Fruit fly (Drosophila melanogaster) whole organism, embryonic: ENCODE measurements around the gene CG1824.

Experiments
- Blimp-1 ChIP-seq: fragments of 200-800 bp; sonication (Bioruptor generic); optimal IDR thresholded peaks from 3 replicates; lab custom pipeline; 2018; ENCODE audit warnings: missing biosample characterization, missing genetic modification characterization, mild to moderate bottlenecking, moderate library complexity, missing genetic modification reagents
- BtbVII ChIP-seq: fragments of 200-800 bp; sonication (Bioruptor generic); optimal IDR thresholded peaks from 3 replicates; lab custom pipeline; 2017; ENCODE audit warnings: missing biosample characterization, mild to moderate bottlenecking, missing genetic modification characterization
- CG12391 ChIP-seq: fragments of 200-800 bp; sonication (Bioruptor generic); optimal IDR thresholded peaks from 3 replicates; lab custom pipeline; 2018; ENCODE audit warnings: missing biosample characterization, mild to moderate bottlenecking, missing genetic modification characterization, moderate library complexity
- CG12659 ChIP-seq: fragments of 200-800 bp; sonication (Bioruptor generic); optimal IDR thresholded peaks from 3 replicates; lab custom pipeline; 2017; ENCODE audit warnings: mild to moderate bottlenecking, missing biosample characterization, missing genetic modification reagents, missing genetic modification characterization
- CG13894 ChIP-seq: fragments of 200-800 bp; sonication (Bioruptor generic); optimal IDR thresholded peaks from 3 replicates; lab custom pipeline; 2018; ENCODE audit warnings: missing biosample characterization, mild to moderate bottlenecking, missing genetic modification characterization, moderate library complexity
- CG16815 ChIP-seq: fragments of 200-800 bp; sonication (Bioruptor generic); optimal IDR thresholded peaks from 3 replicates; lab custom pipeline; 2017; ENCODE audit warnings: missing biosample characterization, mild to moderate bottlenecking, missing genetic modification characterization
- CG17568 ChIP-seq: fragments of 200-800 bp; sonication (Bioruptor generic); optimal IDR thresholded peaks from 2 replicates; lab custom pipeline; 2018; ENCODE audit warnings: missing biosample characterization, mild to moderate bottlenecking, missing genetic modification characterization, moderate library complexity
- CG17912 ChIP-seq: fragments of 200-800 bp; sonication (Bioruptor generic); optimal IDR thresholded peaks from 2 replicates; lab custom pipeline; 2018; ENCODE audit warnings: missing biosample characterization, mild to moderate bottlenecking, missing genetic modification characterization
- CG2199 ChIP-seq: fragments of 200-800 bp; sonication (Bioruptor generic); IDR thresholded peaks from 3 replicates; pipeline ENCODE4 v1.3.6; 2022; ENCODE audit warnings: missing biosample characterization, missing genetic modification characterization
- CG2712 ChIP-seq: fragments of 200-800 bp; optimal IDR thresholded peaks from 3 replicates; lab custom pipeline; 2019; ENCODE audit warnings: missing biosample characterization, mild to moderate bottlenecking, missing genetic modification characterization, moderate library complexity
- CG34422 ChIP-seq: fragments of 200-800 bp; sonication (Bioruptor generic); IDR thresholded peaks from 3 replicates; pipeline ENCODE4 v1.3.6; 2022; ENCODE audit warnings: missing biosample characterization, missing genetic modification characterization
- CG42726 ChIP-seq: fragments of 200-800 bp; sonication (Bioruptor generic); IDR thresholded peaks from 2 replicates; pipeline ENCODE4 v1.3.6; 2022; ENCODE audit warnings: missing biosample characterization, missing genetic modification characterization; ENCODE audit not compliant: partially characterized antibody
- CG4617 ChIP-seq: fragments of 200-800 bp; sonication (Bioruptor generic); optimal IDR thresholded peaks from 3 replicates; lab custom pipeline; 2016; ENCODE audit warnings: missing biosample characterization, missing genetic modification characterization, borderline replicate concordance
- CG6765 ChIP-seq: fragments of 200-800 bp; sonication (Bioruptor generic); optimal IDR thresholded peaks from 3 replicates; lab custom pipeline; 2017; ENCODE audit warnings: missing biosample characterization, mild to moderate bottlenecking, missing genetic modification characterization
- CG9215 ChIP-seq: fragments of 200-800 bp; sonication (Bioruptor generic); IDR thresholded peaks from 2 replicates; pipeline ENCODE4 v1.3.6; 2022; ENCODE audit warnings: missing biosample characterization, missing genetic modification characterization
- D ChIP-seq, 2 experiments: fragments of 200-800 bp in 1 of 2; fragments of >200 bp in 1 of 2; sonication (Bioruptor generic) in 1 of 2; optimal IDR thresholded peaks; 2 replicates in 1 of 2; 3 replicates in 1 of 2; lab custom pipeline; 2017; ENCODE audit warnings: mild to moderate bottlenecking in 1 of 2, missing biosample characterization in 1 of 2, missing genetic modification characterization in 1 of 2, missing genetic modification reagents in 1 of 2
- Dbx ChIP-seq: fragments of 200-800 bp; sonication (Bioruptor generic); IDR thresholded peaks from 3 replicates; pipeline ENCODE4 v1.3.6; 2022; ENCODE audit warnings: missing biosample characterization, missing genetic modification characterization
- Fer3 ChIP-seq: fragments of 200-800 bp; sonication (Bioruptor generic); optimal IDR thresholded peaks from 2 replicates; lab custom pipeline; 2018; ENCODE audit warnings: missing biosample characterization, mild to moderate bottlenecking, missing genetic modification characterization, moderate library complexity
- Hmr ChIP-seq: fragments of 200-800 bp; sonication (Bioruptor generic); optimal IDR thresholded peaks from 3 replicates; lab custom pipeline; 2017; ENCODE audit warnings: mild to moderate bottlenecking, missing biosample characterization, missing genetic modification reagents, missing genetic modification characterization
- Hr39 ChIP-seq: fragments of >200 bp; optimal IDR thresholded peaks from 2 replicates; lab custom pipeline; 2017
- Lim3 ChIP-seq: fragments of 200-800 bp; sonication (Bioruptor generic); IDR thresholded peaks from 2 replicates; pipeline ENCODE4 v1.3.6; 2022; ENCODE audit warnings: missing biosample characterization, missing genetic modification characterization
- Med ChIP-seq: fragments of 200-800 bp; sonication (Bioruptor generic); peaks from one replicate; lab custom pipeline; 2016; ENCODE audit warnings: missing biosample characterization, missing genetic modification characterization, mild to moderate bottlenecking, inconsistent platforms, moderate library complexity
- Meics ChIP-seq: fragments of 200-800 bp; sonication (Bioruptor generic); optimal IDR thresholded peaks from 2 replicates; lab custom pipeline; 2017; ENCODE audit warnings: missing biosample characterization, mild to moderate bottlenecking, missing genetic modification characterization
- Nf-YC ChIP-seq: fragments of 200-800 bp; optimal IDR thresholded peaks from 3 replicates; lab custom pipeline; 2019; ENCODE audit warnings: missing biosample characterization, mild to moderate bottlenecking, missing genetic modification characterization, moderate library complexity
- Oaz ChIP-seq: fragments of 200-800 bp; sonication (Bioruptor generic); IDR thresholded peaks from 2 replicates; pipeline ENCODE4 v1.3.6; 2022; ENCODE audit warnings: missing biosample characterization, missing genetic modification characterization
- Oli ChIP-seq: fragments of 200-800 bp; sonication (Bioruptor generic); optimal IDR thresholded peaks from 2 replicates; lab custom pipeline; 2018; ENCODE audit warnings: missing biosample characterization, mild to moderate bottlenecking, missing genetic modification characterization, moderate library complexity
- Side ChIP-seq: fragments of 200-800 bp; sonication (Bioruptor generic); optimal IDR thresholded peaks from 2 replicates; lab custom pipeline; 2016; ENCODE audit warnings: missing biosample characterization, missing genetic modification characterization
- Taf1 ChIP-seq: fragments of 200-800 bp; sonication (Bioruptor generic); IDR thresholded peaks from 2 replicates; pipeline ENCODE4 v1.3.6; 2022; ENCODE audit warnings: missing biosample characterization, missing genetic modification characterization
- YL-1 ChIP-seq: fragments of 200-800 bp; sonication (Bioruptor generic); optimal IDR thresholded peaks from 3 replicates; lab custom pipeline; 2017; ENCODE audit warnings: missing biosample characterization, mild to moderate bottlenecking, missing genetic modification characterization
- ab ChIP-seq: fragments of 200-800 bp; sonication (Bioruptor generic); optimal IDR thresholded peaks from 2 replicates; lab custom pipeline; 2016; ENCODE audit warnings: missing biosample characterization, missing genetic modification characterization
- ac ChIP-seq: fragments of 200-800 bp; sonication (Bioruptor generic); optimal IDR thresholded peaks from 3 replicates; lab custom pipeline; 2017; ENCODE audit warnings: missing biosample characterization, mild to moderate bottlenecking, missing genetic modification characterization
- chm ChIP-seq: fragments of 200-800 bp; sonication (Bioruptor generic); IDR thresholded peaks from 2 replicates; pipeline ENCODE4 v1.3.6; 2022; ENCODE audit warnings: missing biosample characterization, missing genetic modification characterization
- corto ChIP-seq: fragments of 200-800 bp; sonication (Bioruptor generic); optimal IDR thresholded peaks from 2 replicates; lab custom pipeline; 2016; ENCODE audit warnings: missing biosample characterization, mild to moderate bottlenecking, missing genetic modification characterization, moderate library complexity
- en ChIP-seq: fragments of 200-800 bp; sonication (Bioruptor generic); optimal IDR thresholded peaks from 2 replicates; lab custom pipeline; 2016; ENCODE audit warnings: missing biosample characterization, missing genetic modification characterization
- gcm ChIP-seq: fragments of 200-800 bp; sonication (Bioruptor generic); optimal IDR thresholded peaks from 2 replicates; lab custom pipeline; 2019; ENCODE audit warnings: missing biosample characterization, mild to moderate bottlenecking, missing genetic modification characterization, moderate library complexity
- gfzf ChIP-seq: fragments of 200-800 bp; sonication (Bioruptor generic); optimal IDR thresholded peaks from 2 replicates; lab custom pipeline; 2016; ENCODE audit warnings: missing biosample characterization, mild to moderate bottlenecking, missing genetic modification characterization, moderate library complexity
- grn ChIP-seq: fragments of 200-800 bp; sonication (Bioruptor generic); optimal IDR thresholded peaks from 3 replicates; lab custom pipeline; 2017; ENCODE audit warnings: missing biosample characterization, missing genetic modification characterization
- gt ChIP-seq: fragments of 200-800 bp; sonication (Bioruptor generic); IDR thresholded peaks from 2 replicates; pipeline ENCODE4 v1.3.6; 2022; ENCODE audit warnings: missing biosample characterization, missing genetic modification characterization
- hb ChIP-seq: fragments of 200-800 bp; sonication (Bioruptor generic); IDR thresholded peaks from 3 replicates; pipeline ENCODE4 v1.3.6; 2022; ENCODE audit warnings: missing biosample characterization, missing genetic modification characterization; ENCODE audit not compliant: partially characterized antibody
- ken ChIP-seq: fragments of 200-800 bp; sonication (Bioruptor generic); IDR thresholded peaks from 3 replicates; pipeline ENCODE4 v1.3.6; 2022; ENCODE audit warnings: missing biosample characterization, missing genetic modification characterization
- lmd ChIP-seq: fragments of 200-800 bp; sonication (Bioruptor generic); IDR thresholded peaks from 2 replicates; pipeline ENCODE4 v1.3.6; 2022; ENCODE audit warnings: missing biosample characterization, missing genetic modification characterization
- nerfin-1 ChIP-seq: fragments of 200-800 bp; sonication (Bioruptor generic); optimal IDR thresholded peaks from 3 replicates; lab custom pipeline; 2019; ENCODE audit warnings: missing biosample characterization, mild to moderate bottlenecking, missing genetic modification characterization, moderate library complexity
- odd ChIP-seq: fragments of 200-800 bp; sonication (Bioruptor generic); optimal IDR thresholded peaks from 2 replicates; lab custom pipeline; 2017; ENCODE audit warnings: missing biosample characterization, mild to moderate bottlenecking, missing genetic modification characterization
- pb ChIP-seq: fragments of 200-800 bp; sonication (Bioruptor generic); optimal IDR thresholded peaks from 3 replicates; lab custom pipeline; 2016; ENCODE audit warnings: missing biosample characterization, missing genetic modification characterization
- phol ChIP-seq: fragments of 200-800 bp; sonication (Bioruptor generic); optimal IDR thresholded peaks from 3 replicates; lab custom pipeline; 2018; ENCODE audit warnings: missing biosample characterization, mild to moderate bottlenecking, missing genetic modification characterization, moderate library complexity
- shn ChIP-seq: fragments of 200-800 bp; sonication (Bioruptor generic); optimal IDR thresholded peaks from 3 replicates; lab custom pipeline; 2016; ENCODE audit warnings: missing biosample characterization, missing genetic modification characterization
- sima ChIP-seq: fragments of 200-800 bp; sonication (Bioruptor generic); optimal IDR thresholded peaks from 2 replicates; lab custom pipeline; 2016; ENCODE audit warnings: missing biosample characterization, missing genetic modification characterization
- sr ChIP-seq: fragments of 200-800 bp; sonication (Bioruptor generic); IDR thresholded peaks from 3 replicates; pipeline ENCODE4 v1.3.6; 2022; ENCODE audit warnings: missing biosample characterization, missing genetic modification characterization
- tap ChIP-seq: fragments of 200-800 bp; optimal IDR thresholded peaks from 3 replicates; lab custom pipeline; 2019; ENCODE audit warnings: missing biosample characterization, mild to moderate bottlenecking, missing genetic modification characterization, moderate library complexity

The CG1824 gene

DNA sequence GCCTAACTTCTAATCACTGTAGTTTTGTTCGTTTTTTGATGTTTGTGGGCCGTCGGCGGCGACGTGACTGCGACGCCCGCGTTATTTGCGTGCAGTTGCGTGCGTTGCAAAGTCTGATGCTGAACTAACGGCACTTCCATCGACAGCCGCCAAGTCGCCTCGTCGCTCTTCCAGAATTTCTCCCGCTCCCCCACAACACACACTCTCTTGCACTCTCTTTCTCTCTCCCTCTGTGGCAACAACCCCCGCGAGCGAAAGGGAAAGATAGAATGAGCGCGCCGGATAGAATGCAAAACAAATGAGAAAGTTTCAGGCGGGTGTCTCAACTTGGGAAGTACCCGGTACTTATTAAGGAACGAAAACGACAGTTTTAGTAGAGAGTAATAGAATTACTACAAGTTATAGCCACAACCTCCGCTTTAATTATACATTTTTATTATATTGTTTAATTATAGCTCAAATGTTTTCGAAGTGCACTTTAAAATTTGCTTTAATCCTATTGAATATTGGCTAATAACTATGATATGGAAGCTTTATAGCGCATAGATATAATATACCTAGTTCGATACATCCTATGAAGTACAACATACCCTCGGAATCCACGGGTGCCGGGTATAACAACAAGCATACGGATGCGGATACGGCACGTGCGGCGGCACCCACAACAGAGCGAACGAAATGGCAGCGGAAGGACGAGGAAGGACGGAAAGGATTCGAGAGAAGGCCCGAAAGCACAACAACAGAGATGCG, 48.4 kb downstream of the CG1824 start (continued):
- peak; percentile 36 for TF ChIP-seq CG2712 (tag; lab: Kevin White, UChicago)
- TF ChIP-seq Oli (tag; lab: Kevin White, UChicago): peak; percentile 23
- peak; percentile 16 for TF ChIP-seq tap
- no peak for TF ChIP-seq Side
- TF ChIP-seq hb (GFP tag; lab: Robert Waterston, UW): no peak
- TF ChIP-seq odd (GFP tag; lab: Kevin White, UChicago): no peak
- TF ChIP-seq pb (GFP tag; lab: Kevin White, UChicago): no peak
- no peak for TF ChIP-seq CG2199 (GFP tag; lab: Robert Waterston, UW)
- no peak for TF ChIP-seq CG16815 (GFP tag; lab: Kevin White, UChicago)
- TF ChIP-seq CG12391 (tag; lab: Kevin White, UChicago): peak; percentile 32
- no peak for TF ChIP-seq gfzf (GFP tag; lab: Kevin White, UChicago)
- peak; percentile 49 for TF ChIP-seq phol (tag; lab: Kevin White, UChicago)
- no peak for TF ChIP-seq sima (GFP tag; lab: Kevin White, UChicago)
- TF ChIP-seq ab (GFP tag; lab: Kevin White, UChicago): no peak
- TF ChIP-seq CG42726 (GFP tag; lab: Robert Waterston, UW): no peak
- TF ChIP-seq nerfin-1: no peak
- no peak for TF ChIP-seq ken (GFP tag; lab: Robert Waterston, UW)
- no peak for TF ChIP-seq ac (GFP tag; lab: Kevin White, UChicago)
- peak; percentile 37 for TF ChIP-seq Meics (GFP tag; lab: Kevin White, UChicago)
- no peak for TF ChIP-seq corto (GFP tag; lab: Kevin White, UChicago)
- no peak for TF ChIP-seq grn
- 0 out of 3 replicates have a peak, but pooled peaks have one; percentile 8 for TF ChIP-seq Dbx (GFP tag; lab: Robert Waterston, UW)
- TF ChIP-seq lmd (GFP tag; lab: Robert Waterston, UW): peak; percentile 20
- no peak for TF ChIP-seq CG17568 (GFP tag; lab: Kevin White, UChicago)
- TF ChIP-seq Blimp-1: peak; percentile 31
- peak; percentile 2 for TF ChIP-seq Fer3 (tag; lab: Kevin White, UChicago)
- peak; percentile 34 for TF ChIP-seq BtbVII (GFP tag; lab: Kevin White, UChicago)
- no peak for TF ChIP-seq Nf-YC (tag; lab: Kevin White, UChicago)
- no peak for TF ChIP-seq CG4617 (GFP tag; lab: Kevin White, UChicago)
- no peak for TF ChIP-seq CG12659
- 0 out of 3 replicates have a peak, but pooled peaks have one; percentile 27 for TF ChIP-seq CG34422 (GFP tag; lab: Robert Waterston, UW)
- TF ChIP-seq Lim3 (GFP tag; lab: Robert Waterston, UW): no peak
- TF ChIP-seq en: no peak
- TF ChIP-seq CG9215 (GFP tag; lab: Robert Waterston, UW): no peak; the same call in 1 of the 2 replicates
- no peak for TF ChIP-seq chm (GFP tag; lab: Robert Waterston, UW)
- TF ChIP-seq gcm (GFP tag; lab: Kevin White, UChicago): no peak
- TF ChIP-seq CG6765 (GFP tag; lab: Kevin White, UChicago): no peak
- TF ChIP-seq Taf1 (GFP tag; lab: Robert Waterston, UW): no peak
- TF ChIP-seq gt (GFP tag; lab: Robert Waterston, UW): 0 out of 2 replicates have a peak, but pooled peaks have one; percentile 11
- no peak for TF ChIP-seq Hr39 (lab: Kevin White, UChicago)
- no peak for TF ChIP-seq YL-1
- no peak for TF ChIP-seq CG17912 (GFP tag; lab: Kevin White, UChicago)
- TF ChIP-seq sr (GFP tag; lab: Robert Waterston, UW): no peak
- peak; percentile 31 for TF ChIP-seq CG13894 (tag; lab: Kevin White, UChicago)
- peak; percentile 18 for TF ChIP-seq Hmr (GFP tag; lab: Kevin White, UChicago)
- peak; percentile 54 for TF ChIP-seq Med (GFP tag; lab: Kevin White, UChicago)
- TF ChIP-seq Oaz: no peak
- no peak for TF ChIP-seq D (optimal IDR thresholded peaks at IDR 0.05; lab: Kevin White, UChicago)
- peak; percentile 7 for TF ChIP-seq D (GFP tag; optimal IDR thresholded peaks at IDR 0.05; lab: Kevin White, UChicago)
- TF ChIP-seq shn (GFP tag; lab: Kevin White, UChicago): no peak
